Worm (Caenorhabditis elegans) whole organism, L4 larva: ENCODE results near the gene ZK688.5.

ENCODE experiments used
- D1046.2 ChIP-seq: fragments of 200-800 bp; sonication (Bioruptor generic); IDR thresholded peaks from 2 replicates; pipeline ENCODE4 v1.3.6; 2022; ENCODE audit warnings: missing genetic modification characterization, missing compliant biosample characterization
- Y75B8A.6 ChIP-seq: fragments of 200-800 bp; sonication (Bioruptor generic); IDR thresholded peaks from 2 replicates; pipeline ENCODE4 v1.3.6; 2022; ENCODE audit warnings: missing genetic modification reagents, missing genetic modification characterization, missing compliant biosample characterization
- arid-1 ChIP-seq: fragments of 200-800 bp; sonication (Bioruptor generic); conservative IDR thresholded peaks from 2 replicates; pipeline ENCODE4 v1.3.6; 2022; ENCODE audit warnings: missing genetic modification reagents, missing genetic modification characterization, missing compliant biosample characterization
- ceh-32 ChIP-seq: sonication (generic microtip); optimal IDR thresholded peaks from 2 replicates; lab custom pipeline; 2016; ENCODE audit warnings: mild to moderate bottlenecking, missing genetic modification characterization, missing compliant biosample characterization; ENCODE audit not compliant: poor library complexity
- lir-3 ChIP-seq: sonication (generic microtip); optimal IDR thresholded peaks from 2 replicates; lab custom pipeline; 2016; ENCODE audit warnings: mild to moderate bottlenecking, missing genetic modification characterization, missing compliant biosample characterization
- nhr-25 ChIP-seq: sonication (generic microtip); optimal IDR thresholded peaks from 2 replicates; lab custom pipeline; 2017; ENCODE audit warnings: missing genetic modification characterization, mild to moderate bottlenecking, missing compliant biosample characterization, antibody characterized with exemption, moderate library complexity, borderline replicate concordance; ENCODE audit not compliant: insufficient read depth
- nhr-28 ChIP-seq: fragments of 150-350 bp; optimal IDR thresholded peaks from 2 replicates; lab custom pipeline; 2014; ENCODE audit warnings: missing biosample characterization, missing genetic modification characterization
- nhr-48 ChIP-seq: sonication (generic microtip); optimal IDR thresholded peaks from 2 replicates; lab custom pipeline; 2016; ENCODE audit warnings: mild to moderate bottlenecking, missing genetic modification characterization, missing compliant biosample characterization
- unc-62 ChIP-seq, 3 experiments: fragments of 150-350 bp in 1 of 3; sonication (generic microtip); optimal IDR thresholded peaks in 2 of 3; peaks in 1 of 3; 1 replicate in 1 of 3; 2 replicates in 2 of 3; lab custom pipeline; 2014 to 2017; ENCODE audit warnings: missing biosample characterization in 3 of 3, missing genetic modification characterization in 3 of 3, missing genetic modification reagents in 3 of 3, missing genotype in 1 of 3
- zag-1 ChIP-seq: fragments of 150-350 bp; optimal IDR thresholded peaks from 2 replicates; lab custom pipeline; 2014; ENCODE audit warnings: missing biosample characterization, missing genetic modification characterization

DNA sequence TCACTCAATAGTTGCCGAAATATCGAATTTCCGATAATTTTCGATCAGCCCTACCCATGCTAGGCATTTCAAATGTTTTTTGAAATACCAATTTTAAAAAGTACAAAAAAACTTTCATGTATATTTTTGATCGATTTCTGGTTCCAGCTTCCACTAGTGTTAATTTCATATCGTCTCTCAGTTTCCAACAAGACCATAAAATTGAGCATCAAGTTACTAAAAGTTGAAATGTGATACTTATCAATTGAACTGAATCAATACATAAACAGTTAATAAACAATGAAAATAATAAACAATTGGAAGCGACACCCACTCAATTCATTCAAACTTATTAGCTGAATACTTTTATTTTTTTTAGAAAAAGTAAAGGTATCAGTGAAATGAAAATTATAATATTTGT, 25.2 kb downstream of the ZK688.5 start, which contains the start of gene cup-4:
- TF ChIP-seq unc-62 (GFP tag; optimal IDR thresholded peaks at IDR 0.05 in 1 of 2; lab: Kevin White, UChicago) (no peak), unc-62 (tag; optimal IDR thresholded peaks at IDR 0.05; lab: Kevin White, UChicago) (no peak), nhr-48 (tag; lab: Kevin White, UChicago) (no peak), Y75B8A.6 (GFP tag; lab: Robert Waterston, UW) (no peak), ceh-32 (tag; lab: Kevin White, UChicago) (no peak), lir-3 (no peak), arid-1 (no peak), nhr-25 (tag; lab: Kevin White, UChicago) (no peak), D1046.2 (no peak), zag-1 (tag; lab: Kevin White, UChicago) (no peak), nhr-28 (tag; lab: Kevin White, UChicago) (no peak)
